Worm (Caenorhabditis elegans) whole organism, L4 larva: ENCODE results near the gene C29E4.15.

ENCODE experiments used
- F44E2.7 ChIP-seq: fragments of 200-800 bp; sonication (Bioruptor generic); IDR thresholded peaks from 2 replicates; pipeline ENCODE4 v2.1.2; 2022; ENCODE audit warnings: missing genetic modification characterization, missing compliant biosample characterization
- R02D3.7 ChIP-seq: fragments of 150-350 bp; sonication (generic microtip); optimal IDR thresholded peaks from 3 replicates; lab custom pipeline; 2014; ENCODE audit warnings: missing biosample characterization, missing genetic modification characterization
- Y105C5A.15 ChIP-seq: fragments of 200-800 bp; sonication (Bioruptor generic); IDR thresholded peaks from 2 replicates; pipeline ENCODE4 v1.3.6; 2022; ENCODE audit warnings: missing genetic modification characterization, missing compliant biosample characterization
- Y5F2A.4 ChIP-seq: fragments of 200-800 bp; sonication (Bioruptor generic); optimal IDR thresholded peaks from 2 replicates; lab custom pipeline; 2018; ENCODE audit warnings: mild to moderate bottlenecking, missing genetic modification characterization, missing compliant biosample characterization
- Y75B8A.6 ChIP-seq: fragments of 200-800 bp; sonication (Bioruptor generic); IDR thresholded peaks from 2 replicates; pipeline ENCODE4 v1.3.6; 2022; ENCODE audit warnings: missing genetic modification reagents, missing genetic modification characterization, missing compliant biosample characterization
- aha-1 ChIP-seq: fragments of 150-350 bp; peaks from one replicate; lab custom pipeline; 2014; ENCODE audit warnings: missing biosample characterization, missing genetic modification characterization
- ama-1 ChIP-seq: fragments of 150-350 bp; optimal IDR thresholded peaks from 2 replicates; lab custom pipeline; 2014; ENCODE audit warnings: inconsistent platforms, mixed read lengths
- attf-4 ChIP-seq: sonication (generic microtip); optimal IDR thresholded peaks from 3 replicates; lab custom pipeline; 2017; ENCODE audit warnings: missing biosample characterization, missing genetic modification characterization
- ceh-20 ChIP-seq: fragments of 200-800 bp; sonication (Bioruptor generic); IDR thresholded peaks from 2 replicates; pipeline ENCODE4 v1.3.6; 2022; ENCODE audit warnings: missing genetic modification reagents, missing genetic modification characterization, missing compliant biosample characterization
- ceh-28 ChIP-seq: fragments of 150-350 bp; optimal IDR thresholded peaks from 2 replicates; lab custom pipeline; 2014; ENCODE audit warnings: missing biosample characterization, missing genetic modification reagents, missing genetic modification characterization
- ceh-44 ChIP-seq: fragments of 200-800 bp; sonication (Bioruptor generic); IDR thresholded peaks from 2 replicates; pipeline ENCODE4 v1.3.6; 2022; ENCODE audit warnings: missing genetic modification reagents, missing genetic modification characterization, missing compliant biosample characterization
- cey-2 ChIP-seq: sonication (generic microtip); optimal IDR thresholded peaks from 3 replicates; lab custom pipeline; 2017; ENCODE audit warnings: missing genetic modification characterization, mild to moderate bottlenecking, missing compliant biosample characterization, antibody characterized with exemption, borderline replicate concordance; ENCODE audit not compliant: insufficient read depth
- daf-16 ChIP-seq, 3 experiments: sonication (generic microtip); optimal IDR thresholded peaks; 2 replicates each; lab custom pipeline; 2016 to 2017; ENCODE audit warnings: missing genetic modification characterization in 3 of 3, missing genetic modification reagents in 3 of 3, mild to moderate bottlenecking in 2 of 3, missing compliant biosample characterization in 2 of 3, missing biosample characterization in 1 of 3, moderate library complexity in 1 of 3
- daf-8 ChIP-seq: fragments of 200-800 bp; sonication (Bioruptor generic); IDR thresholded peaks from 2 replicates; pipeline ENCODE4 v1.3.6; 2022; ENCODE audit warnings: missing genetic modification characterization, missing compliant biosample characterization
- dmd-6 ChIP-seq: fragments of 200-800 bp; sonication (Bioruptor generic); IDR thresholded peaks from 2 replicates; pipeline ENCODE4 v1.3.6; 2022; ENCODE audit warnings: missing genetic modification reagents, missing genetic modification characterization, missing compliant biosample characterization
- dmd-8 ChIP-seq: fragments of 200-800 bp; sonication (Bioruptor generic); IDR thresholded peaks from 2 replicates; pipeline ENCODE4 v1.3.6; 2022; ENCODE audit warnings: missing genetic modification characterization, missing compliant biosample characterization
- dmd-9 ChIP-seq: fragments of 200-800 bp; sonication (Bioruptor generic); IDR thresholded peaks from 2 replicates; pipeline ENCODE4 v1.3.6; 2022; ENCODE audit warnings: missing genetic modification reagents, missing genetic modification characterization, missing compliant biosample characterization
- dpl-1 ChIP-seq: fragments of 150-350 bp; optimal IDR thresholded peaks from 2 replicates; lab custom pipeline; 2014; ENCODE audit warnings: missing biosample characterization, missing genetic modification reagents, missing genetic modification characterization
- dve-1 ChIP-seq: sonication (generic microtip); optimal IDR thresholded peaks from 2 replicates; lab custom pipeline; 2017; ENCODE audit warnings: antibody characterized with exemption, mild to moderate bottlenecking, missing genetic modification characterization, missing compliant biosample characterization; ENCODE audit not compliant: insufficient read depth
- egl-27 ChIP-seq: sonication (generic microtip); optimal IDR thresholded peaks from 3 replicates; lab custom pipeline; 2017; ENCODE audit warnings: missing biosample characterization, missing genetic modification reagents, missing genetic modification characterization
- egl-43 ChIP-seq: fragments of 200-800 bp; sonication (Bioruptor generic); IDR thresholded peaks from 2 replicates; pipeline ENCODE4 v1.3.6; 2022; ENCODE audit warnings: missing genetic modification reagents, missing genetic modification characterization, missing compliant biosample characterization
- hlh-11 ChIP-seq: fragments of 200-800 bp; sonication (Bioruptor generic); optimal IDR thresholded peaks from 2 replicates; lab custom pipeline; 2018; ENCODE audit warnings: mild to moderate bottlenecking, missing genetic modification characterization, missing compliant biosample characterization
- jun-1 ChIP-seq: fragments of 150-350 bp; optimal IDR thresholded peaks from 2 replicates; lab custom pipeline; 2014; ENCODE audit warnings: missing biosample characterization, missing genetic modification reagents, missing genetic modification characterization
- lim-7 ChIP-seq: fragments of 200-800 bp; sonication (Bioruptor generic); IDR thresholded peaks from 2 replicates; pipeline ENCODE4 v1.3.6; 2022; ENCODE audit warnings: missing genetic modification characterization, missing compliant biosample characterization
- lin-1 ChIP-seq: fragments of 200-800 bp; sonication (Bioruptor generic); IDR thresholded peaks from 2 replicates; pipeline ENCODE4 v1.3.6; 2022; ENCODE audit warnings: missing genetic modification reagents, missing genetic modification characterization, missing compliant biosample characterization
- lir-3 ChIP-seq: sonication (generic microtip); optimal IDR thresholded peaks from 2 replicates; lab custom pipeline; 2016; ENCODE audit warnings: mild to moderate bottlenecking, missing genetic modification characterization, missing compliant biosample characterization
- madf-5 ChIP-seq, 2 experiments: fragments of 200-800 bp; sonication (Bioruptor generic); IDR thresholded peaks; 2 replicates each; pipeline ENCODE4 v1.3.6; 2022; ENCODE audit warnings: missing compliant biosample characterization in 2 of 2, missing genetic modification characterization in 2 of 2
- mdt-29 ChIP-seq: fragments of 200-800 bp; sonication (Bioruptor generic); IDR thresholded peaks from 2 replicates; pipeline ENCODE4 v1.3.6; 2022; ENCODE audit warnings: missing genetic modification reagents, missing genetic modification characterization, missing compliant biosample characterization
- mep-1 ChIP-seq: fragments of 150-350 bp; sonication (generic microtip); optimal IDR thresholded peaks from 3 replicates; lab custom pipeline; 2014; ENCODE audit warnings: missing biosample characterization, missing genetic modification characterization
- mes-2 ChIP-seq: sonication (generic microtip); optimal IDR thresholded peaks from 2 replicates; lab custom pipeline; 2016; ENCODE audit warnings: missing genotype, mild to moderate bottlenecking, missing genetic modification characterization, missing compliant biosample characterization; ENCODE audit not compliant: poor library complexity, severe bottlenecking
- mxl-3 ChIP-seq: fragments of 200-800 bp; sonication (Bioruptor generic); optimal IDR thresholded peaks from 2 replicates; lab custom pipeline; 2018; ENCODE audit warnings: mild to moderate bottlenecking, missing genetic modification characterization, missing compliant biosample characterization
- nhr-10 ChIP-seq: fragments of 150-350 bp; optimal IDR thresholded peaks from 2 replicates; lab custom pipeline; 2014; ENCODE audit warnings: missing biosample characterization, missing genetic modification characterization
- nhr-111 ChIP-seq: fragments of 200-800 bp; sonication (Bioruptor generic); optimal IDR thresholded peaks from 2 replicates; lab custom pipeline; 2018; ENCODE audit warnings: mild to moderate bottlenecking, missing genetic modification characterization, missing compliant biosample characterization
- nhr-28 ChIP-seq: fragments of 150-350 bp; optimal IDR thresholded peaks from 2 replicates; lab custom pipeline; 2014; ENCODE audit warnings: missing biosample characterization, missing genetic modification characterization
- nhr-41 ChIP-seq: fragments of 200-800 bp; sonication (Bioruptor generic); IDR thresholded peaks from 2 replicates; pipeline ENCODE4 v1.3.6; 2022; ENCODE audit warnings: missing genetic modification reagents, missing genetic modification characterization, missing compliant biosample characterization
- nhr-6 ChIP-seq: fragments of 150-350 bp; optimal IDR thresholded peaks from 2 replicates; lab custom pipeline; 2014; ENCODE audit warnings: missing biosample characterization, missing genetic modification characterization
- nhr-76 ChIP-seq: fragments of 150-350 bp; optimal IDR thresholded peaks from 2 replicates; lab custom pipeline; 2014; ENCODE audit warnings: missing biosample characterization, missing genetic modification characterization
- nhr-77 ChIP-seq: fragments of 150-350 bp; optimal IDR thresholded peaks from 2 replicates; lab custom pipeline; 2014; ENCODE audit warnings: missing biosample characterization, missing genetic modification characterization
- pha-4 ChIP-seq, 2 experiments: fragments of 150-350 bp in 1 of 2; fragments of 200-800 bp in 1 of 2; sonication (Bioruptor generic) in 1 of 2; IDR thresholded peaks in 1 of 2; optimal IDR thresholded peaks in 1 of 2; 2 replicates each; pipeline versions ENCODE4 v1.3.6 to Lab custom; 2014 to 2022; ENCODE audit warnings: missing genetic modification characterization in 2 of 2, missing genetic modification reagents in 2 of 2, missing biosample characterization in 1 of 2, missing compliant biosample characterization in 1 of 2
- pqm-1 ChIP-seq: sonication (generic microtip); optimal IDR thresholded peaks from 2 replicates; lab custom pipeline; 2017; ENCODE audit warnings: missing biosample characterization, missing genetic modification characterization
- rbr-2 ChIP-seq: sonication (generic microtip); optimal IDR thresholded peaks from 2 replicates; lab custom pipeline; 2016; ENCODE audit warnings: missing genotype, missing genetic modification characterization, missing compliant biosample characterization
- saeg-2 ChIP-seq: fragments of 200-800 bp; sonication (Bioruptor generic); IDR thresholded peaks from 2 replicates; pipeline ENCODE4 v1.3.6; 2022; ENCODE audit warnings: missing genetic modification reagents, missing genetic modification characterization, missing compliant biosample characterization
- sdz-12 ChIP-seq: fragments of 200-800 bp; sonication (Bioruptor generic); optimal IDR thresholded peaks from 2 replicates; lab custom pipeline; 2018; ENCODE audit warnings: mild to moderate bottlenecking, missing genetic modification characterization, missing compliant biosample characterization
- skn-1 ChIP-seq: fragments of 150-350 bp; optimal IDR thresholded peaks from 2 replicates; lab custom pipeline; 2014; ENCODE audit warnings: missing biosample characterization, missing genetic modification characterization
- unc-62 ChIP-seq, 3 experiments: fragments of 150-350 bp in 1 of 3; sonication (generic microtip); optimal IDR thresholded peaks in 2 of 3; peaks in 1 of 3; 1 replicate in 1 of 3; 2 replicates in 2 of 3; lab custom pipeline; 2014 to 2017; ENCODE audit warnings: missing biosample characterization in 3 of 3, missing genetic modification characterization in 3 of 3, missing genetic modification reagents in 3 of 3, missing genotype in 1 of 3
- zag-1 ChIP-seq: fragments of 150-350 bp; optimal IDR thresholded peaks from 2 replicates; lab custom pipeline; 2014; ENCODE audit warnings: missing biosample characterization, missing genetic modification characterization
- zfp-2 ChIP-seq: sonication (generic microtip); optimal IDR thresholded peaks from 2 replicates; lab custom pipeline; 2016; ENCODE audit warnings: mild to moderate bottlenecking, missing genetic modification characterization, missing compliant biosample characterization
- zip-11 ChIP-seq: fragments of 200-800 bp; sonication (Bioruptor generic); IDR thresholded peaks from 2 replicates; pipeline ENCODE4 v1.3.6; 2022; ENCODE audit warnings: missing genetic modification characterization, missing compliant biosample characterization

Gene C29E4.15

DNA sequence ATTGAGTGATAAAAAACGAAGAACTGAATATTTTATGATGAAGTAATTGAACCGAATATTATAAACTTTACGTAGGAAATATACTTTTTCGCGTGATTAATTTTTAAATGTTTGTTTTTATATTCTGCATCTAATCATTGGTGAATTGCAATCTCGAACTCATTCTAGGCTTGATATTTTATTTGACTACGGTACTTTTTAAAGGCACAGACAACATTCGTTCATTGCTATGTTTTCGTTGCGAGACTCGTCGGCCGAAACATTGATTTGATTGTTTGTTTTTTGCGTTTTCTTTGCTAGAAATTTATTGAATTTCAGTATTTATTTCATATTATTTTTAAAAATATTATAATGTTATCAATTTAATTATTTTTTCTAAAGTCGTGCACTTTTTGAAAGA is 25.4 kb downstream of the C29E4.15 start, which contains the start of gene C06G4.4:
TSS of gene C06G4.4 (minus strand) at position 36 of the 400 bp plus-strand sequence.
- TF ChIP-seq nhr-111 (GFP tag; lab: Kevin White, UChicago), result no peak
- no peak for TF ChIP-seq saeg-2 (GFP tag; lab: Robert Waterston, UW)
- TF ChIP-seq ama-1 (lab: Kevin White, UChicago), result no peak
- no peak for TF ChIP-seq R02D3.7 (tag; lab: Kevin White, UChicago)
- no peak for TF ChIP-seq hlh-11 (tag; lab: Kevin White, UChicago)
- TF ChIP-seq sdz-12, result no peak
- TF ChIP-seq rbr-2 (tag; lab: Kevin White, UChicago), result no peak
- no peak for TF ChIP-seq ceh-44
- no peak for TF ChIP-seq daf-8 (GFP tag; lab: Robert Waterston, UW)
- TF ChIP-seq nhr-41 (GFP tag; lab: Robert Waterston, UW), result no peak
- TF ChIP-seq, all 104 proteins: peak for 0

DNA sequence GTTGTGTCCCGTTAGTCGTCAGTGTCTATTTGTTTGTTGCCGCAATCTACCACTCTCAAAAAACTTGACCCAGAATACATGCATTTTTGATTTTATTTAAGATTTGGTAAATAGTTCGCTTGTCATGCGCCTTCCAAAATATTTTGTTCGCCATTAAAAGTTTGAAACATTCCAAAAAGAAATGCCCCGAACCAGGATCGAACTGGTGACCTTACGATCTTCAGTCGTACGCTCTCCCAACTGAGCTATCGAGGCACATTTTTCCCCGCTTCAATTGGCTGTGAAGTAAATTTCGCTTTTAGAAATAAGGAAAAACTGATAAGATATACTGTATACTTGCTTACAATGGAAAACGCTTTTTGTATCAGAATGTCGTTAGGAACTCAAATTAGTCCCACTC is 25.9 kb downstream of the C29E4.15 start:
- peak; percentile 31; the same call in 1 of the 2 replicates for TF ChIP-seq pha-4 (GFP tag; IDR thresholded peaks at IDR 0.05; lab: Robert Waterston, UW)
- no peak for TF ChIP-seq pha-4 (tag; optimal IDR thresholded peaks at IDR 0.05; lab: Kevin White, UChicago)
- no peak for TF ChIP-seq nhr-77 (tag; lab: Kevin White, UChicago)
- TF ChIP-seq jun-1 (tag; lab: Kevin White, UChicago), result no peak
- no peak for TF ChIP-seq egl-27
- TF ChIP-seq cey-2 (tag; lab: Kevin White, UChicago), result no peak
- TF ChIP-seq skn-1, result no peak
- TF ChIP-seq nhr-28 (tag; lab: Kevin White, UChicago), result no peak
- no peak for TF ChIP-seq dpl-1
- TF ChIP-seq daf-8 (GFP tag; lab: Robert Waterston, UW), result no peak
- no peak; the same call in 1 of the 2 replicates for TF ChIP-seq dmd-9 (GFP tag; lab: Robert Waterston, UW)
- TF ChIP-seq nhr-10 (tag; lab: Kevin White, UChicago), result no peak
- TF ChIP-seq dmd-6, result 0 out of 2 replicates have a peak, but pooled peaks have one; percentile 15
- TF ChIP-seq nhr-76 (tag; lab: Kevin White, UChicago), result no peak
- TF ChIP-seq daf-16 (GFP tag; optimal IDR thresholded peaks at IDR 0.05; lab: Kevin White, UChicago), result no peak
- peak; percentile 15 for TF ChIP-seq daf-16 (tag; optimal IDR thresholded peaks at IDR 0.05; lab: Kevin White, UChicago)
- TF ChIP-seq ceh-28 (tag; lab: Kevin White, UChicago), result no peak
- no peak for TF ChIP-seq dve-1 (tag; lab: Kevin White, UChicago)
- no peak for TF ChIP-seq mdt-29
- TF ChIP-seq mep-1, result no peak
- no peak for TF ChIP-seq attf-4 (tag; lab: Kevin White, UChicago)
- no peak for TF ChIP-seq zag-1 (tag; lab: Kevin White, UChicago)
- TF ChIP-seq Y75B8A.6 (GFP tag; lab: Robert Waterston, UW), result no peak
- TF ChIP-seq Y5F2A.4 (GFP tag; lab: Kevin White, UChicago), result no peak
- TF ChIP-seq ceh-20, result peak; percentile 31; the same call in 1 of the 2 replicates
- no peak for TF ChIP-seq lir-3 (tag; lab: Kevin White, UChicago)
- TF ChIP-seq zip-11 (GFP tag; lab: Robert Waterston, UW), result no peak
- TF ChIP-seq egl-43, result 0 out of 2 replicates have a peak, but pooled peaks have one; percentile 60
- peak; percentile 60 for TF ChIP-seq aha-1
- no peak for TF ChIP-seq nhr-6 (tag; lab: Kevin White, UChicago)
- peak; percentile 23 for TF ChIP-seq mxl-3 (GFP tag; lab: Kevin White, UChicago)
- no peak for TF ChIP-seq pqm-1
- peak; percentile 57; the same call in 1 of the 2 replicates for TF ChIP-seq lim-7 (GFP tag; lab: Robert Waterston, UW)
- TF ChIP-seq ceh-44, result no peak
- TF ChIP-seq lin-1, result 0 out of 2 replicates have a peak, but pooled peaks have one; percentile 10
- TF ChIP-seq mes-2, result peak; percentile 15
- TF ChIP-seq madf-5 (GFP tag; IDR thresholded peaks at IDR 0.05; lab: Robert Waterston, UW), result no peak
- peak in 1 of 2 experiments; percentile 57 for TF ChIP-seq unc-62 (GFP tag; optimal IDR thresholded peaks at IDR 0.05 in 1 of 2; lab: Kevin White, UChicago)
- TF ChIP-seq unc-62 (tag; optimal IDR thresholded peaks at IDR 0.05; lab: Kevin White, UChicago), result no peak
- 0 out of 2 replicates have a peak, but pooled peaks have one; percentile 38 for TF ChIP-seq dmd-8 (GFP tag; lab: Robert Waterston, UW)
- TF ChIP-seq Y105C5A.15, result no peak
- TF ChIP-seq zfp-2 (tag; lab: Kevin White, UChicago), result no peak
- TF ChIP-seq F44E2.7 (GFP tag; lab: Robert Waterston, UW), result 0 out of 2 replicates have a peak, but pooled peaks have one; percentile 45
